Worm (Caenorhabditis elegans): ENCODE data around the gene wdr-5.1.

wdr-5.1 gene

ce11 chrIII:3682869-3683403, 22.1 kb upstream of the wdr-5.1 start:
- TF ChIP-seq flh-1 (GFP tag; optimal IDR thresholded peaks at IDR 0.05), result no peak
- no peak for TF ChIP-seq bed-3 (GFP tag; optimal IDR thresholded peaks at IDR 0.05)
- TF ChIP-seq ceh-43 (GFP tag; optimal IDR thresholded peaks at IDR 0.05), result no peak
- TF ChIP-seq cnd-1 (tag; optimal IDR thresholded peaks at IDR 0.05), result no peak
- no peak for TF ChIP-seq nhr-28 (tag; optimal IDR thresholded peaks at IDR 0.05)
- no peak for TF ChIP-seq drap-1 (GFP tag; optimal IDR thresholded peaks at IDR 0.05)
- TF ChIP-seq sptf-1 (tag; optimal IDR thresholded peaks at IDR 0.05), result no peak
- TF ChIP-seq mab-5 (tag; optimal IDR thresholded peaks at IDR 0.05), result no peak
- no peak for TF ChIP-seq ztf-11 (tag; optimal IDR thresholded peaks at IDR 0.05)
- no peak for TF ChIP-seq unc-120 (tag; optimal IDR thresholded peaks at IDR 0.05; ENCODE audit: poor library complexity, severe bottlenecking)
- no peak for TF ChIP-seq mls-2 (tag; optimal IDR thresholded peaks at IDR 0.05)
- TF ChIP-seq ces-1 (GFP tag; optimal IDR thresholded peaks at IDR 0.05), result no peak
- TF ChIP-seq nhr-76 (tag; optimal IDR thresholded peaks at IDR 0.05), result no peak
- TF ChIP-seq blmp-1 (tag; optimal IDR thresholded peaks at IDR 0.05), result no peak
- no peak for TF ChIP-seq mep-1 (tag; optimal IDR thresholded peaks at IDR 0.05)
- no peak for TF ChIP-seq ham-2 (GFP tag; optimal IDR thresholded peaks at IDR 0.05)

ce11 chrIII:3692516-3692915, 12.6 kb upstream of the wdr-5.1 start:
- TF ChIP-seq ces-1 (GFP tag; optimal IDR thresholded peaks at IDR 0.05), result peak; percentile 69
- no peak for TF ChIP-seq ceh-43 (GFP tag; optimal IDR thresholded peaks at IDR 0.05)

DNA sequence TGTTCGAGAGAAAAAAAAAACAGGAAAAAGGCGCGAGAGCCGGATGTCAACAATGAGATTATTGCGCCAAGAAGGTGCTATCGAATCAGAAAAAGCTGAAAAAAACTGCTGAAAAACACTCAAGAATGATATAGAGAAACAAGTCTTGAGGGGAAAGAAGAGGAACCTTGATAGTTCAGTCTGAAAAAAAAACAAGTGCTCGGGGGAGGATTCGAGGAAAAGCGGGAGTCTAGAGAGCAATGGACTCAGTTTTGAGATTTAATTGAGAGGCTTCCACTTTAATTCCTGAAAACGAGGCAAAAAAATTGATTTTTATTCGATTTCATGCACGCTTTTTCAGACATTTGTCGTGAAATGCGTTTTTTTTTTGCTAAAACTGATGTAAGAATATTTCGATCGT, 10.5 kb upstream of the wdr-5.1 start, which contains the start of gene npr-15:
npr-15 (minus strand) TSS at position 101 of the 400 bp plus-strand sequence.
- no peak for TF ChIP-seq nhr-76 (tag; optimal IDR thresholded peaks at IDR 0.05)
- no peak for TF ChIP-seq snpc-4 (tag; optimal IDR thresholded peaks at IDR 0.05)
- no peak for TF ChIP-seq sptf-1 (tag; optimal IDR thresholded peaks at IDR 0.05)
- TF ChIP-seq lsy-2 (tag; optimal IDR thresholded peaks at IDR 0.05), result no peak
- no peak for TF ChIP-seq nhr-2 (tag; optimal IDR thresholded peaks at IDR 0.05)
- no peak for TF ChIP-seq mep-1 (tag; optimal IDR thresholded peaks at IDR 0.05)
- TF ChIP-seq flh-1 (GFP tag; optimal IDR thresholded peaks at IDR 0.05), result no peak
- TF ChIP-seq nhr-12 (tag; optimal IDR thresholded peaks at IDR 0.05), result no peak

ce11 chrIII:3698366-3698765, 6.7 kb upstream of the wdr-5.1 start:
- no peak for TF ChIP-seq snpc-4 (tag; optimal IDR thresholded peaks at IDR 0.05)
- no peak for TF ChIP-seq ztf-11 (tag; optimal IDR thresholded peaks at IDR 0.05)
- TF ChIP-seq unc-39 (tag; optimal IDR thresholded peaks at IDR 0.05), result no peak
- no peak for TF ChIP-seq hlh-1 (tag; optimal IDR thresholded peaks at IDR 0.05)
- no peak for TF ChIP-seq ceh-39 (tag; optimal IDR thresholded peaks at IDR 0.05)
- no peak for TF ChIP-seq unc-62 (GFP tag; optimal IDR thresholded peaks at IDR 0.05)
- TF ChIP-seq unc-120 (tag; optimal IDR thresholded peaks at IDR 0.05; ENCODE audit: poor library complexity, severe bottlenecking), result no peak
- TF ChIP-seq bed-3 (GFP tag; optimal IDR thresholded peaks at IDR 0.05), result no peak
- no peak for TF ChIP-seq ceh-83 (GFP tag; optimal IDR thresholded peaks at IDR 0.05)

ce11 chrIII:3699275-3699674, 5.8 kb upstream of the wdr-5.1 start, which contains the start of gene cyn-9:
TSS of gene cyn-9 (minus strand) at chrIII:3699640.
- no peak for TF ChIP-seq bed-3 (GFP tag; optimal IDR thresholded peaks at IDR 0.05)
- no peak for TF ChIP-seq ces-1 (GFP tag; optimal IDR thresholded peaks at IDR 0.05)
- TF ChIP-seq ztf-11 (tag; optimal IDR thresholded peaks at IDR 0.05), result no peak
- TF ChIP-seq unc-62 (GFP tag; optimal IDR thresholded peaks at IDR 0.05), result no peak
- no peak for TF ChIP-seq zip-8 (tag; optimal IDR thresholded peaks at IDR 0.05)

DNA sequence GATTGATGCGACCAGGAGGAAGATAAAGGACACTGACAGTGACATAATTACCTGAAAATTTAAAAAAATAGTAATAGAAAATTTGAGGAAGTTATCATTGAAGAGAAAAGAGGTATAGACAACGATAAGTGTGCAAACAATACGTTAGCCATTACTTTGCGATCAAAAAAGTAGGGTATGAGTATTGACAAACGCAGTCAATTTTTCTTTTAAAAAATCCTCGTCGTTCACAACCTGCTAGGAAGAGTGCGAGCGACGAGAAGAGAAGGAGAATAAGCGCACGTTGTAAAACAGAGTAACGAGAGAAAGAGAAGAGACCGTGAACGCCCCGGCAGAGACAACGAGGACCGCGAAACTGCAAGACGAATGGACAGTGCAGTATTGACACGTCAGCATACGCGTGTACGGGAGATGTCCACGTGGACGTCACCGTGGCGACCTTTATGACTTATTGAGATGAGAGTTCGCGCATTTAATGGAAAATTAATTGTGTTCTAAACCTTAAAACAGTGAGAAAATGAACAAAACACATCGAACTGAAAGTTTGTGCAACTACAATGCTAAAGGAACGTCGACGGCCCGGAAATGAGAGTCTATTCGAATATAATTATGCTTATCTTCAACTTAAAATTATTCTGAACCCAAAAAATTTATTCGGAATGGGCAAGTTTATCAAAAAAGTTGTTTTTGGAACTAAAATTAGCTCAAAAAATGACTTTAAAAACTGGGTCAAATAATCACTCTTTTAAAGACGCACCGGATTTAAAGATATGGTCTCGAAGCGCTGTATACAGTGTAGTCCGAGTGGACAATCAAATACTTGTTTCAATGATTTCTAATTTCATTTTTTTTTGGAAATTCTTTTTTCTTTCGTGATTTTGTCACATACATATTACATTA, 3.4 kb upstream of the wdr-5.1 start, which contains the start of the genes pdi-1 and C14B1.2:
pdi-1 (minus strand) TSS at position 51 of the 900 bp plus-strand sequence.
C14B1.2 (plus strand) TSS at position 850 of the 900 bp plus-strand sequence.
- TF ChIP-seq nhr-2 (tag; optimal IDR thresholded peaks at IDR 0.05), result peak; percentile 63
- TF ChIP-seq ham-2 (GFP tag; optimal IDR thresholded peaks at IDR 0.05), result peak; percentile 50
- no peak for TF ChIP-seq mep-1 (tag; optimal IDR thresholded peaks at IDR 0.05)
- TF ChIP-seq flh-1 (GFP tag; optimal IDR thresholded peaks at IDR 0.05), result no peak
- no peak for TF ChIP-seq zip-8 (tag; optimal IDR thresholded peaks at IDR 0.05)
- TF ChIP-seq sptf-1 (tag; optimal IDR thresholded peaks at IDR 0.05), result peak; percentile 16
- no peak for TF ChIP-seq unc-39 (tag; optimal IDR thresholded peaks at IDR 0.05)
- TF ChIP-seq lsy-2 (tag; optimal IDR thresholded peaks at IDR 0.05), result no peak
- TF ChIP-seq elt-3 (tag; optimal IDR thresholded peaks at IDR 0.05), result no peak
- peak; percentile 18 for TF ChIP-seq M03D4.4 (tag; optimal IDR thresholded peaks at IDR 0.05)
- TF ChIP-seq lin-13 (tag; optimal IDR thresholded peaks at IDR 0.05), result no peak
